Fruit fly (Drosophila melanogaster) whole organism, pupa: ENCODE results near the gene dnc.
A peak's percentile ranks its signal among the peaks of the same experiment; 100 is the strongest.

Experiments used
- CG10348 ChIP-seq: fragments of 200-800 bp; sonication (Bioruptor generic); IDR thresholded peaks from 2 replicates; pipeline ENCODE4 v1.3.6; 2022; ENCODE audit warnings: missing biosample characterization, missing genetic modification characterization
- CG12605 ChIP-seq: fragments of 200-800 bp; sonication (Bioruptor generic); IDR thresholded peaks from 2 replicates; pipeline ENCODE4 v1.3.6; 2022; ENCODE audit warnings: missing biosample characterization, missing genetic modification characterization
- CG13204 ChIP-seq: fragments of 200-800 bp; sonication (Bioruptor generic); optimal IDR thresholded peaks from 2 replicates; lab custom pipeline; 2018; ENCODE audit warnings: missing biosample characterization, mild to moderate bottlenecking, missing genetic modification characterization, moderate library complexity
- CG14655 ChIP-seq: fragments of 200-800 bp; sonication (Bioruptor generic); optimal IDR thresholded peaks from 3 replicates; lab custom pipeline; 2017; ENCODE audit warnings: mild to moderate bottlenecking, missing biosample characterization, missing genetic modification reagents, missing genetic modification characterization
- CG15710 ChIP-seq: fragments of 200-800 bp; sonication (Bioruptor generic); optimal IDR thresholded peaks from 2 replicates; lab custom pipeline; 2018; ENCODE audit warnings: missing biosample characterization, mild to moderate bottlenecking, missing genetic modification characterization, moderate library complexity
- CG17806 ChIP-seq: fragments of 200-800 bp; sonication (Bioruptor generic); optimal IDR thresholded peaks from 2 replicates; lab custom pipeline; 2018; ENCODE audit warnings: missing biosample characterization, mild to moderate bottlenecking, missing genetic modification characterization, moderate library complexity
- CG32121 ChIP-seq: fragments of 200-800 bp; sonication (Bioruptor generic); IDR thresholded peaks from 2 replicates; pipeline ENCODE4 v1.3.6; 2022; ENCODE audit warnings: missing biosample characterization, missing genetic modification characterization
- CG34367 ChIP-seq: fragments of 200-800 bp; sonication (Bioruptor generic); optimal IDR thresholded peaks from 2 replicates; lab custom pipeline; 2018; ENCODE audit warnings: missing biosample characterization, mild to moderate bottlenecking, missing genetic modification characterization
- CG4496 ChIP-seq: fragments of 200-800 bp; sonication (Bioruptor generic); IDR thresholded peaks from 3 replicates; pipeline ENCODE4 v1.3.6; 2022; ENCODE audit warnings: missing biosample characterization, missing genetic modification characterization
- CG8159 ChIP-seq: fragments of 200-800 bp; sonication (Bioruptor generic); optimal IDR thresholded peaks from 3 replicates; lab custom pipeline; 2018; ENCODE audit warnings: missing biosample characterization, mild to moderate bottlenecking, missing genetic modification characterization, moderate library complexity
- CG8301 ChIP-seq: fragments of 200-800 bp; sonication (Bioruptor generic); optimal IDR thresholded peaks from 2 replicates; lab custom pipeline; 2018; ENCODE audit warnings: missing biosample characterization, mild to moderate bottlenecking, missing genetic modification characterization
- CG9948 ChIP-seq: fragments of 200-800 bp; sonication (Bioruptor generic); optimal IDR thresholded peaks from 2 replicates; lab custom pipeline; 2018; ENCODE audit warnings: missing biosample characterization, mild to moderate bottlenecking, missing genetic modification characterization, moderate library complexity
- D1 ChIP-seq: fragments of 200-800 bp; sonication (Bioruptor generic); optimal IDR thresholded peaks from 2 replicates; lab custom pipeline; 2018; ENCODE audit warnings: missing biosample characterization, mild to moderate bottlenecking, missing genetic modification characterization, moderate library complexity
- EcR ChIP-seq: fragments of 200-800 bp; sonication (Bioruptor generic); optimal IDR thresholded peaks from 3 replicates; lab custom pipeline; 2019; ENCODE audit warnings: missing biosample characterization, missing genetic modification characterization, mild to moderate bottlenecking, moderate library complexity, missing genetic modification reagents
- Ets98B ChIP-seq: fragments of 200-800 bp; sonication (Bioruptor generic); IDR thresholded peaks from 2 replicates; pipeline ENCODE4 v1.3.6; 2022; ENCODE audit warnings: missing biosample characterization, missing genetic modification characterization
- Pif1A ChIP-seq: fragments of 200-800 bp; sonication (Bioruptor generic); optimal IDR thresholded peaks from 3 replicates; lab custom pipeline; 2016; ENCODE audit warnings: missing biosample characterization, missing genetic modification characterization
- Pif1B ChIP-seq: fragments of 200-800 bp; sonication (Bioruptor generic); optimal IDR thresholded peaks from 3 replicates; lab custom pipeline; 2016; ENCODE audit warnings: missing biosample characterization, missing genetic modification characterization
- Snoo ChIP-seq: fragments of 200-800 bp; sonication (Bioruptor generic); optimal IDR thresholded peaks from 3 replicates; lab custom pipeline; 2017; ENCODE audit warnings: missing biosample characterization, mild to moderate bottlenecking, missing genetic modification characterization, inconsistent platforms
- fd96Ca ChIP-seq: fragments of 200-800 bp; sonication (Bioruptor generic); IDR thresholded peaks from 3 replicates; pipeline ENCODE4 v1.3.6; 2022; ENCODE audit warnings: missing biosample characterization, missing genetic modification characterization
- gl ChIP-seq: fragments of 200-800 bp; sonication (Bioruptor generic); optimal IDR thresholded peaks from 2 replicates; lab custom pipeline; 2018; ENCODE audit warnings: missing biosample characterization, mild to moderate bottlenecking, missing genetic modification characterization
- rn ChIP-seq: fragments of 200-800 bp; sonication (Bioruptor generic); IDR thresholded peaks from 2 replicates; pipeline ENCODE4 v1.3.6; 2022; ENCODE audit warnings: missing biosample characterization, missing genetic modification characterization

Gene dnc

DNA sequence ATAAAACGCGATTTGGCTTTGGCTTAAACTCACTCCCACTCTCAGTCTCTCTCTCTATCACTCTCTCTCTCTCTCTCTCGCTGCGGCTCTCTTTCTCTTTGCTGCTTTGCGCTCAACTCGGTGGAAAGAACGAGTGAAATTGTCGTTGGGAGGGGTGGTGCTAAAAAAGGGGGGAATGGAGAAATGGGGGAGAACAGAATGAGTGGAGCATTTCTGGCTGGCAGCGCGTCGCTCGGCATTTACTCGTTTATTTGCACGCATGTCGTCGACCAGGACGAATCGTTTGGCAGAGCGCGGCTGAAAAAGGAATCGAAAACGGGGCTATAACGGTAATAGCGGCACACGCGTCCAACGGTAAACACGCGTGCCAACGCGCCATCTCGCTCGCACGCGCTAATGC is at the start of gene dnc:
TSS of gene dnc (plus strand) at position 248 of the 400 bp plus-strand sequence.
- TF ChIP-seq CG12605 (GFP tag; lab: Robert Waterston, UW) (peak; percentile 52), gl (tag; lab: Kevin White, UChicago) (no peak), Pif1B (GFP tag; lab: Kevin White, UChicago) (peak; percentile 21), CG4496 (peak; percentile 81), Pif1A (GFP tag; lab: Kevin White, UChicago) (no peak), Ets98B (GFP tag; lab: Robert Waterston, UW) (peak; percentile 37; the same call in 1 of the 2 replicates), CG34367 (tag; lab: Kevin White, UChicago) (no peak)

DNA sequence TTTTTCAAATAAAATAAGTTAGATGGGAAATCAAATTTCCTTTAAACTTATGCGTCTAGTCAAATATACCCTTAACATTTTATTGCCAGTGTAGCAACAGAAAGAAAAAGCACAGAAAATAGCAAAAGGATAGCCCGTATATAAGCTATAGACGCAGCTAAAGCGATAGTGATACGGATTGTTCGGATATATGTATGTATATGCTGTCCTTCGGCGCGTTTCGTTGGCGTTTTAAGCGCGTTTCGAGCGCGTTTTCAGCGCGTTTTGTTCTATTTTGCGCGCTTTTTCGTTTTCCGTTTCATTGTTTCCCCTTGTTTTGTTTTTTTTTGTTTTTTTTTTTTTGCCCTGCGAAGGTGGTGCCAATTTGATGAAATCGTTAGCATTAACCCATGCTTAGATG is 48.7 kb upstream of the dnc start:
- no peak for TF ChIP-seq CG17806 (tag; lab: Kevin White, UChicago)
- no peak for TF ChIP-seq rn (GFP tag; lab: Robert Waterston, UW)
- no peak for TF ChIP-seq CG8301 (tag; lab: Kevin White, UChicago)
- TF ChIP-seq fd96Ca = no peak
- TF ChIP-seq CG32121 (GFP tag; lab: Robert Waterston, UW) = no peak
- TF ChIP-seq CG14655 (GFP tag; lab: Kevin White, UChicago) = no peak
- TF ChIP-seq CG15710 (tag; lab: Kevin White, UChicago) = no peak
- no peak for TF ChIP-seq Snoo (tag; lab: Kevin White, UChicago)
- no peak for TF ChIP-seq CG10348 (GFP tag; lab: Robert Waterston, UW)
- TF ChIP-seq CG34367 (tag; lab: Kevin White, UChicago) = no peak
- no peak for TF ChIP-seq EcR (GFP tag; lab: Kevin White, UChicago)
- TF ChIP-seq CG9948 = no peak
- no peak for TF ChIP-seq CG12605 (GFP tag; lab: Robert Waterston, UW)
- TF ChIP-seq CG8159 = no peak
- TF ChIP-seq CG4496 = no peak
- no peak for TF ChIP-seq Ets98B (GFP tag; lab: Robert Waterston, UW)
- TF ChIP-seq D1 (tag; lab: Kevin White, UChicago) = no peak
- TF ChIP-seq Pif1A (GFP tag; lab: Kevin White, UChicago) = no peak
- TF ChIP-seq CG13204 (GFP tag; lab: Kevin White, UChicago) = no peak

DNA sequence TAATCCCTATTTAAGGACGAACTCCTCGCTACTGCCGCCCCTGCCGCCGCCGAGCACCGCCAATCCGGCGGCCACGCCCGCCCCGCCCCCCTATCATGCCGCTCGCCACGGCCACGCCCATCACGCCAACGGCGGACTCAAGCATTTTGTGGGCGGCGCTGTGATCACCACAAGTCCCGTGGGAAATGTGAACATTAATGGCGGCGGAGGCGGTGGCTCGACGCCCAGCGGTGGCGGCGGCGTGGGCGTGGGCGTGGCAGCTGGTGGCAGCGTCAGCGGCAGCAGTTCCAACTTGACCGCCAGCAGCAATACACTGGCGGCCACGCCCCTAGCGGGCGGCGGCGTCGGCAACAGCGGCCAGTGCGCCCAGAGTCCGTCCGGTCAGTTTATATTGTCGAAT is 44.3 kb upstream of the dnc start:
- TF ChIP-seq Pif1B (GFP tag; lab: Kevin White, UChicago) = no peak
- TF ChIP-seq CG9948 = no peak
- TF ChIP-seq CG10348 (GFP tag; lab: Robert Waterston, UW) = no peak
- TF ChIP-seq CG15710 (tag; lab: Kevin White, UChicago) = no peak
- no peak for TF ChIP-seq CG14655 (GFP tag; lab: Kevin White, UChicago)
- TF ChIP-seq EcR (GFP tag; lab: Kevin White, UChicago) = no peak
- no peak for TF ChIP-seq CG8159
- TF ChIP-seq rn (GFP tag; lab: Robert Waterston, UW) = no peak
- no peak for TF ChIP-seq gl (tag; lab: Kevin White, UChicago)
- TF ChIP-seq CG13204 (GFP tag; lab: Kevin White, UChicago) = no peak
- TF ChIP-seq Pif1A (GFP tag; lab: Kevin White, UChicago) = no peak
- TF ChIP-seq CG12605 (GFP tag; lab: Robert Waterston, UW) = no peak
- TF ChIP-seq CG8301 (tag; lab: Kevin White, UChicago) = no peak
- no peak for TF ChIP-seq D1 (tag; lab: Kevin White, UChicago)
- TF ChIP-seq, all 21 proteins: peak for 0

DNA sequence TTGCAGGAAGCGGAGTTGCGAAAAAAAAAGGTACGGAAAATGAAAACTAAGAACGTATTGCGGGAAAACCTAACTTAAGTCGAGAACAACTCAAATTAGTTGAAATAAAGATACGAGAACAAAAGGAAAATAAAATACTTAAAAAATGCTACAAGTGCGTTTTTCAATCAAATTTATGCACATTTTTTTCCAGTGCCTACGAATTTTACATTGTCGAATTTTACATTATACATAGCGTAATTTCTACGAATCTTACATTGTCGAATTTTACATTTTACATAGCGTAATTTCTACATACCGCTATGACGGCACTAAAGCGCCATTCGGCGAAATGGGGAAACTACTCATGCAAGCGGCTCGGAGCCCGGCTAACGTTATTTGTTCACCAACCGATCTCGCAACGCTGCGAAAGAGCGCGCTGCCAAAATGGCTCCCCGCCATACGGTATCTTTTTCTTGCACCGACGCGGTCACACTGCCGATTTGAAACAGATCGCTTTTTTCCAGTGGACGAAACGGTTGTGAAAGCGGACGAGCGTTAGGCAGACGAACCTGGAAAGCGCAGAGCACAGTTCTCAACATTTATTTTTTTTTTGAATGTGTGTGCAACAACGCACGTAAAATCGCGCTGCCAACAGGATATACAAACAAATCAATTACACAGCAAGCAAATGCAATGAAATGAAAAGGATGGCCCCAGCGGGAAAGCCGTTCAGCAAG is 41.7 kb upstream of the dnc start, which contains the start of gene N:
TSS of gene N (plus strand) at position 488 of the 719 bp plus-strand sequence.
- peak; percentile 69 for TF ChIP-seq CG12605 (GFP tag; lab: Robert Waterston, UW)
- peak; percentile 16 for TF ChIP-seq CG17806 (tag; lab: Kevin White, UChicago)
- TF ChIP-seq gl (tag; lab: Kevin White, UChicago) = no peak
- peak; percentile 51 for TF ChIP-seq CG8301 (tag; lab: Kevin White, UChicago)
- TF ChIP-seq Snoo (tag; lab: Kevin White, UChicago) = no peak
- no peak for TF ChIP-seq CG10348 (GFP tag; lab: Robert Waterston, UW)
- peak; percentile 31 for TF ChIP-seq EcR (GFP tag; lab: Kevin White, UChicago)
- TF ChIP-seq D1 (tag; lab: Kevin White, UChicago) = no peak
- no peak for TF ChIP-seq CG34367 (tag; lab: Kevin White, UChicago)
- peak; percentile 37 for TF ChIP-seq Pif1A (GFP tag; lab: Kevin White, UChicago)
- TF ChIP-seq CG32121 (GFP tag; lab: Robert Waterston, UW) = peak; percentile 55
- peak; percentile 45 for TF ChIP-seq CG14655 (GFP tag; lab: Kevin White, UChicago)
- TF ChIP-seq Ets98B (GFP tag; lab: Robert Waterston, UW) = peak; percentile 62
- peak; percentile 67; the same call in 2 of the 3 replicates for TF ChIP-seq CG4496
- peak; percentile 39 for TF ChIP-seq CG8159
- TF ChIP-seq rn (GFP tag; lab: Robert Waterston, UW) = no peak
- TF ChIP-seq CG9948 = peak; percentile 17

DNA sequence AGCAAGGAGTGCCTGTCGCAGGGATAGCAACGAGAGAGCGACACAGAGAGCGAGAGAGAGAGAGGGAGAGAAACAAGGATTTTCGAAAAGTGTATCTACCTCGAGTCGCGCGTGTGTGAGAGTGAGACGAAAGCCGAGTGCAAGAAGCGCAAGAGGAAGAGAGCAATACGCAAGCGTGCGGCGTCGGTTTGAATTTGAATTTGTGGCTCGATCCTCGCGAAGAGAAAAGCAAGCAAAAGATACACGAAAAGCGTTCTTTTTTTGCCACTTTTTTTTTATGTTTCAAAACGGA is 41.2 kb upstream of the dnc start:
- TF ChIP-seq gl (tag; lab: Kevin White, UChicago) = no peak
- TF ChIP-seq CG15710 (tag; lab: Kevin White, UChicago) = no peak
- TF ChIP-seq CG4496 = no peak
- TF ChIP-seq CG34367 (tag; lab: Kevin White, UChicago) = no peak
- no peak for TF ChIP-seq fd96Ca
- TF ChIP-seq Snoo (tag; lab: Kevin White, UChicago) = no peak
- TF ChIP-seq CG12605 (GFP tag; lab: Robert Waterston, UW) = no peak
- no peak for TF ChIP-seq CG8301 (tag; lab: Kevin White, UChicago)
- TF ChIP-seq CG8159 = no peak
- no peak for TF ChIP-seq Pif1B (GFP tag; lab: Kevin White, UChicago)
- TF ChIP-seq CG10348 (GFP tag; lab: Robert Waterston, UW) = no peak
- no peak for TF ChIP-seq CG14655 (GFP tag; lab: Kevin White, UChicago)
- no peak for TF ChIP-seq CG32121 (GFP tag; lab: Robert Waterston, UW)
- no peak for TF ChIP-seq Ets98B (GFP tag; lab: Robert Waterston, UW)
- TF ChIP-seq EcR (GFP tag; lab: Kevin White, UChicago) = no peak
- no peak for TF ChIP-seq D1 (tag; lab: Kevin White, UChicago)
- no peak for TF ChIP-seq CG17806 (tag; lab: Kevin White, UChicago)
- no peak for TF ChIP-seq CG9948
- TF ChIP-seq, all 21 proteins: peak for 0
